Fruit fly (Drosophila melanogaster): ENCODE measurements around the gene CG10646.
A peak's percentile ranks its signal among the peaks of the same experiment; 100 is the strongest.

Gene CG10646

DNA sequence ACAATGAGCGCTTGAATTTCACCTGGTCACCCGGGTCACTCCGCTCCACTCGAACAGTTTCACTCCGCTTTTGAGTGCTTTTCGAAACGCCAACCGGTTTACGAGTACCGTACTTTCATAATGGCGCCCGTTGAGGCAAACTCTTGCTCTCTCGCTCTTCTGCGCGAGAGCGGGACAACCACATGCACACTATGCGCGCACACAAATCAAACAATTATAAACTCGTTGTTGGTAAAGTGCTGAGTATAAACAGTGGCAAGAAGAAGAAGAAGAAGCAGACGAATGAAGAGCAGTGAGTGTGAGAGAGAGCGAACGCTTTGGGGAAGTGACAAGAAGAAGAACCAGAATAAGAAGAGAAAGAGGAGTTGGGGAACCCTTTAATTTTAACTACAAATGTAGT is 35.7 kb downstream of the CG10646 start, which contains the start of gene eyg (continued):
- TF ChIP-seq zen2 (GFP tag; IDR thresholded peaks at IDR 0.05; ENCODE audit: partially characterized antibody), result 0 out of 3 replicates have a peak, but pooled peaks have one; percentile 25

DNA sequence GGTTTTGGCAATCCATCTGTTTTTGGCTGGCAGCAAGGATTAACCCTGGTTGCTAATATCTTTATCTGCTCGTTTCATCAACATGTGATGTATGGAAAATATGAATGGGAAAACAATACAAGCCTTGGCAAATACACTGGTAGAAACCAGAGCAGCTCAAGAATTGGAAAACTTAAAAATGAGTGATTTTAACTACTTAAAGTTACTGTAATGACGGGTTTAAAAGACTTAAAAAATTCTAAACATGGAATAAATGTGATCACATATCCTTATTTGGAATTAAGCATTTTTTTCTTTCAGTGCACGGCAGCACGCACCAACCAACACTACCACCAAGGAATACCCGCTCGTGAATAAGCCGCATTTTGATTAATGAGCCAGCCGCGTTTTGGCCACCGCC is 38.5 kb downstream of the CG10646 start:
- no peak for TF ChIP-seq CG14860 (GFP tag; IDR thresholded peaks at IDR 0.05; ENCODE audit: partially characterized antibody)
- TF ChIP-seq NC2α (GFP tag; optimal IDR thresholded peaks at IDR 0.05), result no peak
- no peak for TF ChIP-seq hkb (optimal IDR thresholded peaks at IDR 0.05)
- TF ChIP-seq hkb (GFP tag; IDR thresholded peaks at IDR 0.05), result no peak
- TF ChIP-seq prd (optimal IDR thresholded peaks at IDR 0.05), result no peak
- peak; percentile 69; the same call in 2 of the 3 replicates for TF ChIP-seq prd (GFP tag; IDR thresholded peaks at IDR 0.05)
- no peak for TF ChIP-seq gem (tag; optimal IDR thresholded peaks at IDR 0.05)
- no peak for TF ChIP-seq CG14014 (GFP tag; IDR thresholded peaks at IDR 0.05)
- TF ChIP-seq CG9215 (GFP tag; IDR thresholded peaks at IDR 0.05), result no peak
- TF ChIP-seq peb (GFP tag; IDR thresholded peaks at IDR 0.05), result no peak
- no peak for TF ChIP-seq nerfin-2 (GFP tag; IDR thresholded peaks at IDR 0.05; ENCODE audit: partially characterized antibody)
- no peak for TF ChIP-seq CG16863 (GFP tag; optimal IDR thresholded peaks at IDR 0.05)
- no peak for TF ChIP-seq CG7357 (GFP tag; IDR thresholded peaks at IDR 0.05)
- TF ChIP-seq CG13123 (GFP tag; optimal IDR thresholded peaks at IDR 0.05), result no peak
- TF ChIP-seq Abd-B (GFP tag; optimal IDR thresholded peaks at IDR 0.05), result no peak
- TF ChIP-seq sna (GFP tag; IDR thresholded peaks at IDR 0.05; ENCODE audit: partially characterized antibody), result no peak
- no peak for TF ChIP-seq caup (GFP tag; optimal IDR thresholded peaks at IDR 0.05; ENCODE audit: severe bottlenecking)
- no peak for TF ChIP-seq tx (GFP tag; optimal IDR thresholded peaks at IDR 0.05)
- no peak for TF ChIP-seq dysf (GFP tag; IDR thresholded peaks at IDR 0.05)
- TF ChIP-seq ssp (GFP tag; IDR thresholded peaks at IDR 0.05), result no peak
- no peak for TF ChIP-seq Dbx (GFP tag; IDR thresholded peaks at IDR 0.05)
- no peak for TF ChIP-seq ac (GFP tag; optimal IDR thresholded peaks at IDR 0.05)
- TF ChIP-seq sug (tag; optimal IDR thresholded peaks at IDR 0.05), result no peak
- TF ChIP-seq crp (GFP tag; optimal IDR thresholded peaks at IDR 0.05), result no peak
- TF ChIP-seq phol (tag; optimal IDR thresholded peaks at IDR 0.05), result peak; percentile 7
- TF ChIP-seq seq (GFP tag; IDR thresholded peaks at IDR 0.05), result no peak
- no peak for TF ChIP-seq ham (GFP tag; IDR thresholded peaks at IDR 0.05)
- no peak for TF ChIP-seq Fer2 (tag; optimal IDR thresholded peaks at IDR 0.05)
- peak; percentile 26 for TF ChIP-seq CG10979 (tag; optimal IDR thresholded peaks at IDR 0.05)
- TF ChIP-seq lmd (GFP tag; IDR thresholded peaks at IDR 0.05), result no peak
- no peak for TF ChIP-seq cad (GFP tag; optimal IDR thresholded peaks at IDR 0.05)
- TF ChIP-seq Max (GFP tag; optimal IDR thresholded peaks at IDR 0.05), result no peak
- peak; percentile 10 for TF ChIP-seq CG18262 (tag; optimal IDR thresholded peaks at IDR 0.05)
- TF ChIP-seq CHES-1-like (GFP tag; optimal IDR thresholded peaks at IDR 0.05), result no peak
- TF ChIP-seq Nf-YA (GFP tag; IDR thresholded peaks at IDR 0.05), result no peak
- no peak for TF ChIP-seq Jarid2 (GFP tag; optimal IDR thresholded peaks at IDR 0.05)
- peak; percentile 77 for TF ChIP-seq sens (GFP tag)
- TF ChIP-seq amos (GFP tag; IDR thresholded peaks at IDR 0.05; ENCODE audit: partially characterized antibody), result no peak
- no peak for TF ChIP-seq D (optimal IDR thresholded peaks at IDR 0.05)
- TF ChIP-seq D (GFP tag; optimal IDR thresholded peaks at IDR 0.05), result no peak
- TF ChIP-seq zen (tag; optimal IDR thresholded peaks at IDR 0.05), result peak; percentile 70
- no peak for TF ChIP-seq CG2678 (tag; optimal IDR thresholded peaks at IDR 0.05)
- TF ChIP-seq Spps (tag; optimal IDR thresholded peaks at IDR 0.05), result no peak
- no peak for TF ChIP-seq HLH4C (GFP tag; IDR thresholded peaks at IDR 0.05; ENCODE audit: partially characterized antibody)
- TF ChIP-seq cato (GFP tag; optimal IDR thresholded peaks at IDR 0.05; ENCODE audit: borderline replicate concordance), result no peak
- TF ChIP-seq Dip2 (GFP tag; IDR thresholded peaks at IDR 0.05), result no peak
- TF ChIP-seq gsb (GFP tag; IDR thresholded peaks at IDR 0.05), result no peak
- TF ChIP-seq eyg (GFP tag; optimal IDR thresholded peaks at IDR 0.05), result no peak
- no peak for TF ChIP-seq mirr (GFP tag; optimal IDR thresholded peaks at IDR 0.05)
